Worm (Caenorhabditis elegans) whole organism, L1 larva: ENCODE measurements around the gene nhr-253.
A peak's percentile ranks its signal among the peaks of the same experiment; 100 is the strongest.

Source experiments
- C16A3.4 ChIP-seq: fragments of 150-350 bp; optimal IDR thresholded peaks from 2 replicates; lab custom pipeline; 2014; ENCODE audit warnings: missing biosample characterization, missing genetic modification characterization
- C34B4.2 ChIP-seq: sonication (generic microtip); optimal IDR thresholded peaks from 2 replicates; lab custom pipeline; 2017; ENCODE audit warnings: mild to moderate bottlenecking, missing genetic modification characterization, missing compliant biosample characterization
- Y116A8C.19 ChIP-seq: sonication (generic microtip); optimal IDR thresholded peaks from 2 replicates; lab custom pipeline; 2016; ENCODE audit warnings: missing compliant biosample characterization, missing genetic modification characterization, borderline replicate concordance
- aly-2 ChIP-seq: fragments of 150-350 bp; optimal IDR thresholded peaks from 2 replicates; lab custom pipeline; 2014; ENCODE audit warnings: missing biosample characterization, missing genetic modification characterization
- ama-1 ChIP-seq: fragments of 150-350 bp; optimal IDR thresholded peaks from 2 replicates; lab custom pipeline; 2014
- blmp-1 ChIP-seq: fragments of 150-350 bp; optimal IDR thresholded peaks from 2 replicates; lab custom pipeline; 2014; ENCODE audit warnings: missing biosample characterization, missing genetic modification characterization
- ceh-82 ChIP-seq, 3 experiments: fragments of 150-350 bp in 1 of 3; sonication (generic microtip) in 2 of 3; optimal IDR thresholded peaks; 2 replicates each; lab custom pipeline; 2014 to 2017; ENCODE audit warnings: missing biosample characterization in 3 of 3, missing genetic modification characterization in 3 of 3
- ceh-88 ChIP-seq: fragments of 200-800 bp; sonication (Bioruptor generic); IDR thresholded peaks from 2 replicates; pipeline ENCODE4 v1.3.6; 2022; ENCODE audit warnings: missing genetic modification characterization, missing compliant biosample characterization
- ceh-90 ChIP-seq: sonication (generic microtip); optimal IDR thresholded peaks from 2 replicates; lab custom pipeline; 2016; ENCODE audit warnings: missing genetic modification characterization, missing compliant biosample characterization
- dsc-1 ChIP-seq: sonication (generic microtip); optimal IDR thresholded peaks from 2 replicates; lab custom pipeline; 2016; ENCODE audit warnings: mild to moderate bottlenecking, missing genetic modification characterization, missing compliant biosample characterization
- efl-3 ChIP-seq: fragments of 200-800 bp; sonication (Bioruptor generic); optimal IDR thresholded peaks from 2 replicates; lab custom pipeline; 2018; ENCODE audit warnings: mild to moderate bottlenecking, missing genetic modification characterization, missing compliant biosample characterization
- egl-13 ChIP-seq: sonication (generic microtip); optimal IDR thresholded peaks from 2 replicates; lab custom pipeline; 2016; ENCODE audit warnings: missing genotype, missing genetic modification reagents, missing genetic modification characterization, missing compliant biosample characterization
- egl-27 ChIP-seq, 2 experiments: fragments of 150-350 bp in 1 of 2; sonication (generic microtip); optimal IDR thresholded peaks; 3 replicates each; lab custom pipeline; 2017 to 2018; ENCODE audit warnings: missing biosample characterization in 2 of 2, missing genetic modification characterization in 2 of 2, missing genetic modification reagents in 2 of 2
- elt-2 ChIP-seq: sonication (generic microtip); optimal IDR thresholded peaks from 2 replicates; lab custom pipeline; 2016; ENCODE audit warnings: missing genetic modification characterization, mild to moderate bottlenecking, inconsistent platforms, missing compliant biosample characterization, missing genetic modification reagents
- ets-5 ChIP-seq: fragments of 200-800 bp; sonication (Bioruptor generic); IDR thresholded peaks from 2 replicates; pipeline ENCODE4 v1.3.6; 2022; ENCODE audit warnings: missing genetic modification characterization, missing compliant biosample characterization
- fkh-4 ChIP-seq: sonication (generic microtip); optimal IDR thresholded peaks from 2 replicates; lab custom pipeline; 2016; ENCODE audit warnings: missing compliant biosample characterization, missing genetic modification characterization, borderline replicate concordance
- fkh-8 ChIP-seq: sonication (generic microtip); optimal IDR thresholded peaks from 2 replicates; lab custom pipeline; 2016; ENCODE audit warnings: mild to moderate bottlenecking, missing genetic modification characterization, missing compliant biosample characterization
- fos-1 ChIP-seq: fragments of 150-350 bp; optimal IDR thresholded peaks from 2 replicates; lab custom pipeline; 2014; ENCODE audit warnings: missing biosample characterization, missing genetic modification characterization
- grh-1 ChIP-seq: fragments of 200-800 bp; sonication (Bioruptor generic); IDR thresholded peaks from 2 replicates; pipeline ENCODE4 v1.3.6; 2022; ENCODE audit warnings: missing genetic modification reagents, missing genetic modification characterization, missing compliant biosample characterization
- hlh-4 ChIP-seq: sonication (generic microtip); optimal IDR thresholded peaks from 2 replicates; lab custom pipeline; 2016; ENCODE audit warnings: mild to moderate bottlenecking, missing genetic modification characterization, missing compliant biosample characterization
- hpl-2 ChIP-seq: fragments of 150-350 bp; optimal IDR thresholded peaks from 2 replicates; lab custom pipeline; 2014; ENCODE audit warnings: missing biosample characterization, missing genetic modification reagents, missing genetic modification characterization
- isw-1 ChIP-seq: fragments of 200-800 bp; sonication (Bioruptor generic); IDR thresholded peaks from 2 replicates; pipeline ENCODE4 v1.3.6; 2022; ENCODE audit warnings: missing genetic modification characterization, missing compliant biosample characterization
- lin-14 ChIP-seq: fragments of 200-800 bp; sonication (Bioruptor generic); optimal IDR thresholded peaks from 2 replicates; lab custom pipeline; 2018; ENCODE audit warnings: mild to moderate bottlenecking, missing genetic modification characterization, moderate library complexity, missing compliant biosample characterization
- lin-15B ChIP-seq: fragments of 150-350 bp; sonication (generic microtip); optimal IDR thresholded peaks from 3 replicates; lab custom pipeline; 2014; ENCODE audit warnings: missing biosample characterization, missing genetic modification characterization
- lin-35 ChIP-seq, 2 experiments: fragments of 150-350 bp; optimal IDR thresholded peaks; 2 replicates each; lab custom pipeline; 2014; ENCODE audit warnings: missing biosample characterization in 2 of 2, missing genetic modification characterization in 2 of 2, missing genetic modification reagents in 2 of 2
- lir-3 ChIP-seq: sonication (generic microtip); optimal IDR thresholded peaks from 2 replicates; lab custom pipeline; 2016; ENCODE audit warnings: mild to moderate bottlenecking, missing genetic modification characterization, moderate library complexity, missing compliant biosample characterization; ENCODE audit not compliant: poor library complexity
- mab-9 ChIP-seq: fragments of 200-800 bp; sonication (Bioruptor generic); IDR thresholded peaks from 2 replicates; pipeline ENCODE4 v1.3.6; 2022; ENCODE audit warnings: missing genetic modification reagents, missing genetic modification characterization, missing compliant biosample characterization
- mdl-1 ChIP-seq, 2 experiments: fragments of 150-350 bp; optimal IDR thresholded peaks; 2 replicates each; lab custom pipeline; 2014 to 2017; ENCODE audit warnings: missing biosample characterization in 2 of 2, missing genetic modification characterization in 2 of 2, inconsistent platforms in 1 of 2
- mef-2 ChIP-seq: fragments of 150-350 bp; optimal IDR thresholded peaks from 2 replicates; lab custom pipeline; 2014; ENCODE audit warnings: missing biosample characterization, missing genetic modification characterization
- mep-1 ChIP-seq: fragments of 150-350 bp; optimal IDR thresholded peaks from 2 replicates; lab custom pipeline; 2014; ENCODE audit warnings: missing biosample characterization, missing genetic modification characterization
- nhr-11 ChIP-seq: fragments of 150-350 bp; optimal IDR thresholded peaks from 2 replicates; lab custom pipeline; 2014; ENCODE audit warnings: missing biosample characterization, missing genetic modification characterization
- nhr-12 ChIP-seq: sonication (generic microtip); optimal IDR thresholded peaks from 2 replicates; lab custom pipeline; 2017; ENCODE audit warnings: missing biosample characterization, missing genetic modification characterization
- nhr-19 ChIP-seq: fragments of 200-800 bp; sonication (Bioruptor generic); conservative IDR thresholded peaks from 2 replicates; pipeline ENCODE4 v1.3.6; 2022; ENCODE audit warnings: missing genetic modification characterization, missing compliant biosample characterization
- nhr-20 ChIP-seq: sonication (generic microtip); optimal IDR thresholded peaks from 2 replicates; lab custom pipeline; 2016; ENCODE audit warnings: mild to moderate bottlenecking, missing genetic modification characterization, missing compliant biosample characterization
- nhr-28 ChIP-seq: fragments of 150-350 bp; optimal IDR thresholded peaks from 2 replicates; lab custom pipeline; 2014; ENCODE audit warnings: missing biosample characterization, missing genetic modification characterization
- nhr-47 ChIP-seq: sonication (generic microtip); optimal IDR thresholded peaks from 2 replicates; lab custom pipeline; 2016; ENCODE audit warnings: mild to moderate bottlenecking, missing genetic modification characterization, moderate library complexity, missing compliant biosample characterization
- nhr-71 ChIP-seq: sonication (generic microtip); optimal IDR thresholded peaks from 2 replicates; lab custom pipeline; 2016; ENCODE audit warnings: mild to moderate bottlenecking, missing genetic modification characterization, moderate library complexity, missing compliant biosample characterization
- nhr-77 ChIP-seq: fragments of 150-350 bp; optimal IDR thresholded peaks from 2 replicates; lab custom pipeline; 2014; ENCODE audit warnings: missing biosample characterization, missing genetic modification characterization
- nhr-85 ChIP-seq: sonication (generic microtip); peaks from one replicate; lab custom pipeline; 2016; ENCODE audit warnings: missing genetic modification characterization, inconsistent platforms, missing compliant biosample characterization
- pax-3 ChIP-seq: fragments of 200-800 bp; sonication (Bioruptor generic); optimal IDR thresholded peaks from 2 replicates; lab custom pipeline; 2018; ENCODE audit warnings: mild to moderate bottlenecking, missing genetic modification characterization, moderate library complexity, missing compliant biosample characterization
- pqm-1 ChIP-seq: sonication (generic microtip); optimal IDR thresholded peaks from 3 replicates; lab custom pipeline; 2017; ENCODE audit warnings: missing biosample characterization, missing genetic modification characterization
- snpc-4 ChIP-seq: fragments of 150-350 bp; optimal IDR thresholded peaks from 2 replicates; lab custom pipeline; 2014; ENCODE audit warnings: missing biosample characterization, missing genetic modification characterization
- snu-23 ChIP-seq: sonication (generic microtip); optimal IDR thresholded peaks from 2 replicates; lab custom pipeline; 2016; ENCODE audit warnings: missing genetic modification characterization, missing compliant biosample characterization
- sox-4 ChIP-seq: sonication (generic microtip); optimal IDR thresholded peaks from 2 replicates; lab custom pipeline; 2016; ENCODE audit warnings: missing genetic modification characterization, missing compliant biosample characterization
- sptf-1 ChIP-seq: fragments of 150-350 bp; optimal IDR thresholded peaks from 2 replicates; lab custom pipeline; 2014; ENCODE audit warnings: missing biosample characterization, missing genetic modification characterization
- sup-37 ChIP-seq: fragments of 200-800 bp; sonication (Bioruptor generic); optimal IDR thresholded peaks from 2 replicates; lab custom pipeline; 2018; ENCODE audit warnings: mild to moderate bottlenecking, missing genetic modification characterization, missing compliant biosample characterization
- tbx-2 ChIP-seq: sonication (generic microtip); optimal IDR thresholded peaks from 2 replicates; lab custom pipeline; 2016; ENCODE audit warnings: missing genetic modification characterization, missing compliant biosample characterization
- unc-130 ChIP-seq: fragments of 150-350 bp; optimal IDR thresholded peaks from 2 replicates; lab custom pipeline; 2017; ENCODE audit warnings: missing biosample characterization, missing genetic modification characterization, inconsistent platforms
- unc-86 ChIP-seq: sonication (generic microtip); optimal IDR thresholded peaks from 2 replicates; lab custom pipeline; 2016; ENCODE audit warnings: missing genetic modification characterization, missing compliant biosample characterization
- unc-98 ChIP-seq: fragments of 200-800 bp; sonication (Bioruptor generic); IDR thresholded peaks from 2 replicates; pipeline ENCODE4 v1.3.6; 2022; ENCODE audit warnings: missing genetic modification characterization, missing compliant biosample characterization
- vab-15 ChIP-seq: sonication (generic microtip); optimal IDR thresholded peaks from 2 replicates; lab custom pipeline; 2017; ENCODE audit warnings: missing genotype, mild to moderate bottlenecking, missing genetic modification characterization, missing compliant biosample characterization
- zag-1 ChIP-seq: fragments of 150-350 bp; optimal IDR thresholded peaks from 2 replicates; lab custom pipeline; 2014; ENCODE audit warnings: missing biosample characterization, missing genetic modification characterization
- ztf-11 ChIP-seq, 2 experiments: sonication (generic microtip); optimal IDR thresholded peaks; 2 replicates each; lab custom pipeline; 2016 to 2017; ENCODE audit warnings: missing genetic modification characterization in 2 of 2, missing biosample characterization in 1 of 2, missing compliant biosample characterization in 1 of 2
- ztf-4 ChIP-seq: fragments of 150-350 bp; optimal IDR thresholded peaks from 2 replicates; lab custom pipeline; 2014; ENCODE audit warnings: missing biosample characterization, missing genetic modification characterization

The nhr-253 gene

DNA sequence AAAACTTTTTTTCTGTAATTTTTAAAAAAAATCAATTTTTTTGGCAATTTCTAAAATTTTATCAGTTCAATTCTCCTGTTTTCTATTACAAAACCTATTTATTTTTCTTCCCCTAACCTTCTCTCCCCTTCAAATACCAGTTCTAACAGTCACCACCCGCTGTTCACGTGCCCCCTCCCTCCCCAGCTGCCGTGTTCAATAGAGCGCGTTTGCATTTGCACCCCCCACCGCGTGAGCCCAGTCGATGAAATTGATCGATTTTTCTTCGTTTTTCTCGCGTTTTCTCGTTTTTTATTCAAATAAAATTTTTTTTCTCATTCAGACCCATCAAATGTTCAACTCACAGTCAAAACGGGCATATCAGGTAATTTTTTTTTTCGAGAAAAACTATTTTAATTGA is 47.3 kb upstream of the nhr-253 start, which contains the start of gene atg-9:
atg-9 (plus strand) TSS at position 332 of the 400 bp plus-strand sequence.
- TF ChIP-seq hpl-2 (GFP tag; lab: Kevin White, UChicago) (no peak), ama-1 (lab: Kevin White, UChicago) (peak; percentile 67), lin-14 (peak; percentile 97), zag-1 (tag; lab: Kevin White, UChicago) (no peak), nhr-28 (tag; lab: Kevin White, UChicago) (no peak), unc-130 (tag; lab: Kevin White, UChicago) (peak; percentile 56), sup-37 (GFP tag; lab: Kevin White, UChicago) (no peak), pqm-1 (tag; lab: Kevin White, UChicago) (no peak), nhr-19 (GFP tag; lab: Robert Waterston, UW) (peak; percentile 75), ceh-88 (GFP tag; lab: Robert Waterston, UW) (no peak), snpc-4 (tag; lab: Kevin White, UChicago) (peak; percentile 44), egl-13 (tag; lab: Kevin White, UChicago) (no peak), egl-27 (tag; optimal IDR thresholded peaks at IDR 0.05; lab: Kevin White, UChicago) (no peak), vab-15 (tag; lab: Kevin White, UChicago) (peak; percentile 69), pax-3 (tag; lab: Kevin White, UChicago) (no peak), aly-2 (tag; lab: Kevin White, UChicago) (no peak), nhr-77 (tag; lab: Kevin White, UChicago) (peak; percentile 58), mab-9 (GFP tag; lab: Robert Waterston, UW) (0 out of 2 replicates have a peak, but pooled peaks have one; percentile 16), ets-5 (GFP tag; lab: Robert Waterston, UW) (no peak), grh-1 (GFP tag; lab: Robert Waterston, UW) (peak; percentile 88), ztf-11 (tag; optimal IDR thresholded peaks at IDR 0.05; lab: Kevin White, UChicago) (peak in 1 of 2 experiments; percentile 32), nhr-71 (tag; lab: Kevin White, UChicago) (peak; percentile 78), dsc-1 (tag; lab: Kevin White, UChicago) (peak; percentile 33), blmp-1 (tag; lab: Kevin White, UChicago) (peak; percentile 72), lin-35 (GFP tag; optimal IDR thresholded peaks at IDR 0.05; lab: Kevin White, UChicago) (peak; percentile 56 to 85), fkh-8 (tag; lab: Kevin White, UChicago) (peak; percentile 68), fos-1 (tag; lab: Kevin White, UChicago) (no peak), mep-1 (tag; lab: Kevin White, UChicago) (peak; percentile 88), ztf-4 (tag; lab: Kevin White, UChicago) (peak; percentile 32), lin-15B (tag; lab: Kevin White, UChicago) (peak; percentile 34), nhr-85 (tag; lab: Kevin White, UChicago) (peak; percentile 89), nhr-11 (tag; lab: Kevin White, UChicago) (no peak), lir-3 (tag; lab: Kevin White, UChicago) (no peak), ceh-82 (tag; optimal IDR thresholded peaks at IDR 0.05; lab: Kevin White, UChicago) (peak; percentile 42 to 78 (median 51)), mdl-1 (tag; optimal IDR thresholded peaks at IDR 0.05; lab: Kevin White, UChicago) (peak in 1 of 2 experiments; percentile 98), ceh-90 (no peak), nhr-47 (tag; lab: Kevin White, UChicago) (peak; percentile 63), nhr-12 (tag; lab: Kevin White, UChicago) (no peak), C34B4.2 (tag; lab: Kevin White, UChicago) (no peak), C16A3.4 (tag; lab: Kevin White, UChicago) (peak; percentile 88), isw-1 (peak; percentile 31; the same call in 1 of the 2 replicates), fkh-4 (tag; lab: Kevin White, UChicago) (no peak), sptf-1 (tag; lab: Kevin White, UChicago) (no peak), tbx-2 (tag; lab: Kevin White, UChicago) (peak; percentile 43), mef-2 (tag; lab: Kevin White, UChicago) (no peak), elt-2 (tag; lab: Kevin White, UChicago) (peak; percentile 36), Y116A8C.19 (tag; lab: Kevin White, UChicago) (no peak), snu-23 (GFP tag; lab: Kevin White, UChicago) (peak; percentile 75), unc-98 (GFP tag; lab: Robert Waterston, UW) (no peak), unc-86 (tag; lab: Kevin White, UChicago) (peak; percentile 3), efl-3 (GFP tag; lab: Kevin White, UChicago) (no peak), nhr-20 (tag; lab: Kevin White, UChicago) (peak; percentile 78), sox-4 (tag; lab: Kevin White, UChicago) (no peak), hlh-4 (tag; lab: Kevin White, UChicago) (no peak)
